Fruit fly (Drosophila melanogaster) whole organism, wandering third instar larva: ENCODE data around the gene Polr1B.

ENCODE experiments used
- OdsH ChIP-seq: fragments of 200-800 bp; sonication (Bioruptor generic); optimal IDR thresholded peaks from 2 replicates; lab custom pipeline; 2016; ENCODE audit warnings: missing biosample characterization, mild to moderate bottlenecking, missing genetic modification characterization
- psq ChIP-seq: fragments of 200-800 bp; sonication (Bioruptor generic); optimal IDR thresholded peaks from 3 replicates; lab custom pipeline; 2017; ENCODE audit warnings: missing biosample characterization, mild to moderate bottlenecking, missing genetic modification characterization, moderate library complexity

DNA sequence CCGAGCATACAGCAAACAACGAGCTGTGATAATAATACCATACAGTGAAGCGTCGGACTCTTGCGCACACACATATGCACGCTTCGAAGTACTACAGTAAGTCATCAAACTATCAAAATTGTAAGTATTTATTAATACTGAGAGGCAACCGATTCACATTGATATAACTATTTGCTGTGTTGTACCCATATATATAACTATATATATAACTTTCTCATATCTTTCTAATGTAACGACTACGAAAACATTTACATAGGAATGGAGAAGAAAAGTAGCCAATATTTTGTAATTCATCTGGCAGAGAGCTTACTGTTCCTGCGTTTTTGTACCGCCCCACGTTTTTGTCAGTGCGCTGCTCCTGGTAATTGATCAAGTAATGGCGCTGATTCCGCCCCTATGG lies 8.8 kb downstream of the Polr1B start:
- no peak for TF ChIP-seq psq (GFP tag; lab: Kevin White, UChicago)
- no peak for TF ChIP-seq OdsH
